Fruit fly (Drosophila melanogaster): ENCODE measurements around the gene Sarm.
A peak's percentile ranks its signal among the peaks of the same experiment; 100 is the strongest.

The Sarm gene

dm6 chr3L:8024278-8025140, 39.2 kb upstream of the Sarm start (continued):
- TF ChIP-seq Dref (GFP tag; IDR thresholded peaks at IDR 0.05), result no peak
- TF ChIP-seq CG7839 (tag; optimal IDR thresholded peaks at IDR 0.05), result peak; percentile 56
- TF ChIP-seq ci (GFP tag; IDR thresholded peaks at IDR 0.05), result no peak
- TF ChIP-seq chn (GFP tag; optimal IDR thresholded peaks at IDR 0.05), result no peak
- no peak for TF ChIP-seq unc-4 (GFP tag; IDR thresholded peaks at IDR 0.05; ENCODE audit: partially characterized antibody)
- TF ChIP-seq CG4854 (GFP tag; optimal IDR thresholded peaks at IDR 0.05), result no peak
- no peak for TF ChIP-seq CG18764 (GFP tag; optimal IDR thresholded peaks at IDR 0.05)
- TF ChIP-seq danr (GFP tag; IDR thresholded peaks at IDR 0.05), result peak; percentile 44; the same call in 1 of the 2 replicates
- TF ChIP-seq scrt (GFP tag; optimal IDR thresholded peaks at IDR 0.05), result peak; percentile 29
- no peak for TF ChIP-seq CG4617 (GFP tag; optimal IDR thresholded peaks at IDR 0.05; ENCODE audit: borderline replicate concordance)
- TF ChIP-seq HLH54F (GFP tag; optimal IDR thresholded peaks at IDR 0.05), result no peak
- TF ChIP-seq CG13894 (tag; optimal IDR thresholded peaks at IDR 0.05), result no peak
- no peak for TF ChIP-seq trh (GFP tag; optimal IDR thresholded peaks at IDR 0.05)
- TF ChIP-seq Hr3 (GFP tag; optimal IDR thresholded peaks at IDR 0.05), result no peak
- no peak for TF ChIP-seq CG7786 (GFP tag; optimal IDR thresholded peaks at IDR 0.05)
- TF ChIP-seq CG11247 (GFP tag; IDR thresholded peaks at IDR 0.05), result peak; percentile 15; the same call in 1 of the 2 replicates
- TF ChIP-seq sr (GFP tag; IDR thresholded peaks at IDR 0.05), result peak; percentile 73; the same call in 1 of the 3 replicates
- no peak for TF ChIP-seq hth (optimal IDR thresholded peaks at IDR 0.05)
- TF ChIP-seq ase (GFP tag; IDR thresholded peaks at IDR 0.05), result peak; percentile 74; the same call in 2 of the 3 replicates
- 0 out of 3 replicates have a peak, but pooled peaks have one; percentile 0 for TF ChIP-seq z (GFP tag; IDR thresholded peaks at IDR 0.05)
- TF ChIP-seq CG6813 (GFP tag; optimal IDR thresholded peaks at IDR 0.05), result no peak
- no peak for TF ChIP-seq br (optimal IDR thresholded peaks at IDR 0.05)
- no peak for TF ChIP-seq Doc3 (GFP tag; IDR thresholded peaks at IDR 0.05; ENCODE audit: partially characterized antibody)
- peak; percentile 22 for TF ChIP-seq Sry-β (GFP tag; optimal IDR thresholded peaks at IDR 0.05)
- TF ChIP-seq stc (GFP tag; IDR thresholded peaks at IDR 0.05), result peak; percentile 55
- no peak for TF ChIP-seq CG33213 (GFP tag; optimal IDR thresholded peaks at IDR 0.05)
- no peak for TF ChIP-seq mld (GFP tag; IDR thresholded peaks at IDR 0.05; ENCODE audit: partially characterized antibody)
- no peak for TF ChIP-seq CG3995 (GFP tag; optimal IDR thresholded peaks at IDR 0.05)
- TF ChIP-seq sob (GFP tag; IDR thresholded peaks at IDR 0.05), result peak; percentile 56
- no peak for TF ChIP-seq amos (GFP tag; IDR thresholded peaks at IDR 0.05; ENCODE audit: partially characterized antibody)
- TF ChIP-seq CG11504 (tag; optimal IDR thresholded peaks at IDR 0.05), result peak; percentile 80
- no peak for TF ChIP-seq CG8924 (tag; optimal IDR thresholded peaks at IDR 0.05)
- TF ChIP-seq pros (GFP tag; optimal IDR thresholded peaks at IDR 0.05), result peak; percentile 45
- no peak for TF ChIP-seq aop (GFP tag; IDR thresholded peaks at IDR 0.05)
- TF ChIP-seq HHEX (GFP tag; optimal IDR thresholded peaks at IDR 0.05), result peak; percentile 41
- no peak for TF ChIP-seq CG6683 (GFP tag; optimal IDR thresholded peaks at IDR 0.05)
- TF ChIP-seq CG11695 (GFP tag; IDR thresholded peaks at IDR 0.05), result peak; percentile 82
- peak; percentile 72 for TF ChIP-seq lmd (GFP tag; IDR thresholded peaks at IDR 0.05)
- peak; percentile 86 for TF ChIP-seq abd-A (tag; optimal IDR thresholded peaks at IDR 0.05)
- peak; percentile 48; the same call in 1 of the 2 replicates for TF ChIP-seq CG4730 (GFP tag; IDR thresholded peaks at IDR 0.05)
- no peak for TF ChIP-seq CG1529 (GFP tag; optimal IDR thresholded peaks at IDR 0.05)
- TF ChIP-seq CG17829 (tag; optimal IDR thresholded peaks at IDR 0.05), result peak; percentile 24
- no peak for TF ChIP-seq CG6765 (GFP tag; optimal IDR thresholded peaks at IDR 0.05)
- TF ChIP-seq pfk (GFP tag; optimal IDR thresholded peaks at IDR 0.05), result no peak
- no peak for TF ChIP-seq CG42726 (GFP tag; IDR thresholded peaks at IDR 0.05; ENCODE audit: partially characterized antibody)
- TF ChIP-seq CG18476 (GFP tag; optimal IDR thresholded peaks at IDR 0.05), result peak; percentile 41
- no peak for TF ChIP-seq cad (GFP tag; optimal IDR thresholded peaks at IDR 0.05)
- TF ChIP-seq schlank (tag; optimal IDR thresholded peaks at IDR 0.05), result no peak
- TF ChIP-seq CG2678 (tag; optimal IDR thresholded peaks at IDR 0.05), result peak; percentile 70

Measured in whole organism, embryonic.